Worm (Caenorhabditis elegans): ENCODE measurements around the gene C36B7.2.

C36B7.2 gene

DNA sequence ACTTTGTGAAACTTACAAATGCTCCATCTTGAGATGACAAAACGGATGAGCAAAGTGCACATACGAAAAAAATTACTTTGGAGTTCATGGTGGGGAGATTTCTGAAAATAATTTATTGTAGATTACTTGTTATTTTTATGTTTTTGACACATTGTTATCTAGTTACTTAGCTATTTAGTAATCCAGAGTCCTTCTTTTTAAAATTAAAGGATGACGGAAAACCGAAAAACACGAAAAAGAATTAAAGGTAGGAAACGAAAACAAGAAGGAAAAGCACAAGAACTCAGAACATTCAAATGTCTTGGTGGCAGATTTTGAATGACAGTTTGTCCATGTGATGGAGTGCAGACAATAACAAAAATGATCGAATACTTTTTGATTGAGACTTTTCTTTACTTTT lies 10.7 kb downstream of the C36B7.2 start, which contains the start of gene hen-1:
TSS of gene hen-1 (minus strand) at position 101 of the 400 bp plus-strand sequence.
- TF ChIP-seq hmg-4 (GFP tag; optimal IDR thresholded peaks at IDR 0.05) = no peak
- no peak for TF ChIP-seq sea-1 (GFP tag; conservative IDR thresholded peaks at IDR 0.05)
- TF ChIP-seq hmbx-1 (tag; optimal IDR thresholded peaks at IDR 0.05) = no peak
- TF ChIP-seq ama-1 (optimal IDR thresholded peaks at IDR 0.05) = no peak
- no peak for TF ChIP-seq scrt-1 (GFP tag; IDR thresholded peaks at IDR 0.05)
- no peak for TF ChIP-seq tbx-37 (GFP tag; conservative IDR thresholded peaks at IDR 0.05)
- TF ChIP-seq ets-7 (tag; optimal IDR thresholded peaks at IDR 0.05) = no peak
- no peak for TF ChIP-seq flt-1 (GFP tag; IDR thresholded peaks at IDR 0.05)

- TF ChIP-seq ets-7 (tag; optimal IDR thresholded peaks at IDR 0.05) (no peak), B0310.2 (tag; optimal IDR thresholded peaks at IDR 0.05) (no peak), hnd-1 (tag; optimal IDR thresholded peaks at IDR 0.05) (no peak), flt-1 (GFP tag; IDR thresholded peaks at IDR 0.05) (no peak), sea-1 (GFP tag; conservative IDR thresholded peaks at IDR 0.05) (no peak), tra-4 (tag; optimal IDR thresholded peaks at IDR 0.05) (no peak), aly-1 (tag; optimal IDR thresholded peaks at IDR 0.05) (no peak), ama-1 (optimal IDR thresholded peaks at IDR 0.05) (no peak), scrt-1 (GFP tag; IDR thresholded peaks at IDR 0.05) (no peak), ceh-13 (GFP tag; optimal IDR thresholded peaks at IDR 0.05) (no peak), tbx-37 (GFP tag; conservative IDR thresholded peaks at IDR 0.05) (no peak), F13C5.2 (tag; optimal IDR thresholded peaks at IDR 0.05) (no peak), pes-1 (GFP tag; IDR thresholded peaks at IDR 0.05) (no peak), hmg-4 (GFP tag; optimal IDR thresholded peaks at IDR 0.05) (no peak), tbx-11 (GFP tag; IDR thresholded peaks at IDR 0.05) (no peak), ceh-36 (tag; optimal IDR thresholded peaks at IDR 0.05) (no peak), hmbx-1 (tag; optimal IDR thresholded peaks at IDR 0.05) (no peak)
These were observed 16.5 kb downstream of the C36B7.2 start for ce11 chrX:7122655-7123054.

DNA sequence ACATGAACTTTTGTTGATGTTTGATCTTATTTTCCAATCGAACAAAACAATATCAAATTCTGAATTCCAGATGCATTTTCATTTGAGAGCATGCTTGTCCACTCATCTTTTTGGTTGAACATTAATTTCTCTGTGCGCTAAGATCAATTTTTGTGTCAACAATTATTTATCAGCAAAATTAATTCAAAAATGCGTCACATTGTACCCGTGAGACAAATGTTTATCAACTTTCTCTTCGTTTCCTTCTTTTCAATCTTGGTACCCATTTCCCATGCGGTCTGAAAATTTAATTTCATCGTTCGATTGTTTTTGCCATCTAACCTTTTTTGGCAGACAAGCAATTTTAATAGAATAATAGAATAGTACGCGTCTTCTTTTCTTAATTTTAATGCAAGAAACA lies 17.8 kb downstream of the C36B7.2 start:
- TF ChIP-seq flt-1 (GFP tag; IDR thresholded peaks at IDR 0.05) = no peak
- no peak for TF ChIP-seq hnd-1 (tag; optimal IDR thresholded peaks at IDR 0.05)

DNA sequence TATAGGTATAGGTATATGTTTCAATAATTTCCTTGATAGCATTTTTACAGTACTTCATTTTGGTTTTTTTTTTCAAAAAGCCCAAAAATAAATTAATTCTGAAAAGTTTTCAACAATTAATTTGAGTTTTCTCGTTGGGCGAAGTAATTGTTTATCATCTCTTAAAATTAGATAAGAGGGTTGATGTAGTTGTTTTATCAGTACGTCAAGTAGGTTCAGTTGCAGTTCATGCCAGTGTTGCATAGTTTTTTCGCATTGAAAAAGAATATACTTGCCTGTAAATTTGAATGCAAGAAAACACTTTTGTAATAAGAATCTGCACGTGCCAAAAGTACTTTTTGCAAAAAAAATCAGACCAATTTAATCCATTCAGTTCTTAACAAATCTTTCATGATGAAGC lies 19.0 kb downstream of the C36B7.2 start:
- TF ChIP-seq F13C5.2 (tag; optimal IDR thresholded peaks at IDR 0.05) (no peak), tbx-11 (GFP tag; IDR thresholded peaks at IDR 0.05) (no peak), tbx-37 (GFP tag; conservative IDR thresholded peaks at IDR 0.05) (no peak), hnd-1 (tag; optimal IDR thresholded peaks at IDR 0.05) (no peak), sea-1 (GFP tag; conservative IDR thresholded peaks at IDR 0.05) (no peak), flt-1 (GFP tag; IDR thresholded peaks at IDR 0.05) (no peak), ceh-13 (GFP tag; optimal IDR thresholded peaks at IDR 0.05) (no peak)

DNA sequence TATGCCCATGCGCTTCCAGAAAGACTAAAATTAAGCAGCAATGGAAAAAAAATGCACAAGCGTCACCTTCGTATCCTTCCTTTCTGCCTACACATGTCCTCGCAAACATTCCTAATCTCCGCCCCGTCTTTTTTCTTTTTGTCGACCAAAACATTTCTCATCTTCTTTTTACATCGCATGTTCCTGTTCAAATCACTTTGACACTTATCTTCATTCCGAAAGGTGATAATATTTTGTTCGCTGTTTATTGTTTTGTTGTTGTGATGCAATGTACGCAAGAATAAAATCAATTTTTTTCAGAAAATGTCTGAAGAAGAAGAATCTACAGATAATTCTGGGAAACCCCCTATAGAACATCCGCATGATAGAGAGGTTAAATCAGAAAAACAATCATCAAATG lies 20.1 kb downstream of the C36B7.2 start, which contains the start of gene ist-1:
TSS of gene ist-1 (plus strand) at position 301 of the 400 bp plus-strand sequence.
- TF ChIP-seq hnd-1 (tag; optimal IDR thresholded peaks at IDR 0.05) (no peak), ama-1 (optimal IDR thresholded peaks at IDR 0.05) (no peak), B0310.2 (tag; optimal IDR thresholded peaks at IDR 0.05) (no peak), hmg-4 (GFP tag; optimal IDR thresholded peaks at IDR 0.05) (no peak), F13C5.2 (tag; optimal IDR thresholded peaks at IDR 0.05) (no peak), ceh-36 (tag; optimal IDR thresholded peaks at IDR 0.05) (no peak)

- no peak for TF ChIP-seq ama-1 (optimal IDR thresholded peaks at IDR 0.05)
- TF ChIP-seq F13C5.2 (tag; optimal IDR thresholded peaks at IDR 0.05) = no peak
- no peak for TF ChIP-seq ceh-36 (tag; optimal IDR thresholded peaks at IDR 0.05)
- TF ChIP-seq tbx-11 (GFP tag; IDR thresholded peaks at IDR 0.05) = no peak
- no peak for TF ChIP-seq sea-1 (GFP tag; conservative IDR thresholded peaks at IDR 0.05)
- no peak for TF ChIP-seq B0310.2 (tag; optimal IDR thresholded peaks at IDR 0.05)
- TF ChIP-seq scrt-1 (GFP tag; IDR thresholded peaks at IDR 0.05) = no peak
- no peak for TF ChIP-seq ets-7 (tag; optimal IDR thresholded peaks at IDR 0.05)
- no peak for TF ChIP-seq ceh-13 (GFP tag; optimal IDR thresholded peaks at IDR 0.05)
- TF ChIP-seq hmbx-1 (tag; optimal IDR thresholded peaks at IDR 0.05) = no peak
- TF ChIP-seq flt-1 (GFP tag; IDR thresholded peaks at IDR 0.05) = no peak
- TF ChIP-seq hnd-1 (tag; optimal IDR thresholded peaks at IDR 0.05) = no peak
- no peak for TF ChIP-seq tbx-37 (GFP tag; conservative IDR thresholded peaks at IDR 0.05)
- TF ChIP-seq aly-1 (tag; optimal IDR thresholded peaks at IDR 0.05) = no peak
- no peak for TF ChIP-seq pes-1 (GFP tag; IDR thresholded peaks at IDR 0.05)
- no peak for TF ChIP-seq hmg-4 (GFP tag; optimal IDR thresholded peaks at IDR 0.05)
- no peak for TF ChIP-seq tra-4 (tag; optimal IDR thresholded peaks at IDR 0.05)
These were observed 22.4 kb downstream of the C36B7.2 start for ce11 chrX:7128615-7129014.

DNA sequence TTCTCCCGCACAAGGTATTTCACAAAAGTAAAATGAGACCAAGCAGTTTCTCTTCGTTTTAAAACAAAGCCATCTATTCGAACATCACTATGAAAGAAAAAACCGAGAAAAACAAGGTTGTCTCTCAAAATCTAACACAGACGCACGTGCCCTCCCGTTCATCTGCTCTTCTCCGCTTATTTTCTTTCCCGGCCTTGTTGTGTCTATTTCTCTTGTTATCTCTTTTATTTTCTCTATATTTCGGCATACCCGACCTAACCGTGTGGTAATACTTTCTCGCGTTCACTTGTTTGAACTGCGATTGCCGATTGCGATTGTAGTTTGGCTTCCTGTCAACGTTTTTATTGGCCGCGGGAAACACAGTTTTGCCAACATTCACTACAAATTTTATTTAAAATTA lies 23.3 kb downstream of the C36B7.2 start:
- TF ChIP-seq tbx-11 (GFP tag; IDR thresholded peaks at IDR 0.05) (no peak), aly-1 (tag; optimal IDR thresholded peaks at IDR 0.05) (no peak), sea-1 (GFP tag; conservative IDR thresholded peaks at IDR 0.05) (no peak), ets-7 (tag; optimal IDR thresholded peaks at IDR 0.05) (no peak), tbx-37 (GFP tag; conservative IDR thresholded peaks at IDR 0.05) (no peak), pes-1 (GFP tag; IDR thresholded peaks at IDR 0.05) (no peak), hmbx-1 (tag; optimal IDR thresholded peaks at IDR 0.05) (no peak), scrt-1 (GFP tag; IDR thresholded peaks at IDR 0.05) (no peak), F13C5.2 (tag; optimal IDR thresholded peaks at IDR 0.05) (no peak), hmg-4 (GFP tag; optimal IDR thresholded peaks at IDR 0.05) (no peak), ceh-13 (GFP tag; optimal IDR thresholded peaks at IDR 0.05) (no peak), hnd-1 (tag; optimal IDR thresholded peaks at IDR 0.05) (no peak), tra-4 (tag; optimal IDR thresholded peaks at IDR 0.05) (no peak), flt-1 (GFP tag; IDR thresholded peaks at IDR 0.05) (no peak)

- TF ChIP-seq tra-4 (tag; optimal IDR thresholded peaks at IDR 0.05) = no peak
- TF ChIP-seq aly-1 (tag; optimal IDR thresholded peaks at IDR 0.05) = no peak
- no peak for TF ChIP-seq ets-7 (tag; optimal IDR thresholded peaks at IDR 0.05)
- no peak for TF ChIP-seq hmbx-1 (tag; optimal IDR thresholded peaks at IDR 0.05)
- no peak for TF ChIP-seq ama-1 (optimal IDR thresholded peaks at IDR 0.05)
- no peak for TF ChIP-seq tbx-37 (GFP tag; conservative IDR thresholded peaks at IDR 0.05)
- TF ChIP-seq B0310.2 (tag; optimal IDR thresholded peaks at IDR 0.05) = no peak
- no peak for TF ChIP-seq sea-1 (GFP tag; conservative IDR thresholded peaks at IDR 0.05)
- TF ChIP-seq ceh-36 (tag; optimal IDR thresholded peaks at IDR 0.05) = no peak
- TF ChIP-seq F13C5.2 (tag; optimal IDR thresholded peaks at IDR 0.05) = no peak
- no peak for TF ChIP-seq ceh-13 (GFP tag; optimal IDR thresholded peaks at IDR 0.05)
These were observed 25.0 kb downstream of the C36B7.2 start for ce11 chrX:7131206-7131605.
